Fruit fly (Drosophila melanogaster) whole organism, embryonic: ENCODE measurements around the gene Gale.

Experiments
- Aef1 ChIP-seq: fragments of 200-800 bp; sonication (Bioruptor generic); IDR thresholded peaks from 3 replicates; pipeline ENCODE4 v1.3.6; 2022; ENCODE audit warnings: missing biosample characterization, missing genetic modification characterization
- B-H2 ChIP-seq: fragments of 200-800 bp; sonication (Bioruptor generic); optimal IDR thresholded peaks from 2 replicates; lab custom pipeline; 2018; ENCODE audit warnings: missing biosample characterization, mild to moderate bottlenecking, missing genetic modification characterization
- Bgb ChIP-seq: fragments of 200-800 bp; sonication (Bioruptor generic); IDR thresholded peaks from 2 replicates; pipeline ENCODE4 v1.3.6; 2022; ENCODE audit warnings: missing biosample characterization, missing genetic modification characterization; ENCODE audit not compliant: partially characterized antibody
- CG10274 ChIP-seq: fragments of 200-800 bp; sonication (Bioruptor generic); optimal IDR thresholded peaks from 3 replicates; lab custom pipeline; 2017; ENCODE audit warnings: missing biosample characterization, mild to moderate bottlenecking, missing genetic modification characterization
- CG10462 ChIP-seq: fragments of 200-800 bp; sonication (Bioruptor generic); optimal IDR thresholded peaks from 2 replicates; lab custom pipeline; 2016; ENCODE audit warnings: missing biosample characterization, missing genetic modification characterization
- CG12391 ChIP-seq: fragments of 200-800 bp; sonication (Bioruptor generic); optimal IDR thresholded peaks from 3 replicates; lab custom pipeline; 2018; ENCODE audit warnings: missing biosample characterization, mild to moderate bottlenecking, missing genetic modification characterization, moderate library complexity
- CG13296 ChIP-seq: fragments of 200-800 bp; sonication (Bioruptor generic); optimal IDR thresholded peaks from 3 replicates; lab custom pipeline; 2018; ENCODE audit warnings: missing biosample characterization, mild to moderate bottlenecking, missing genetic modification characterization
- CG13775 ChIP-seq: fragments of 200-800 bp; sonication (Bioruptor generic); optimal IDR thresholded peaks from 3 replicates; lab custom pipeline; 2017; ENCODE audit warnings: missing biosample characterization, mild to moderate bottlenecking, missing genetic modification characterization
- CG17568 ChIP-seq: fragments of 200-800 bp; sonication (Bioruptor generic); optimal IDR thresholded peaks from 2 replicates; lab custom pipeline; 2018; ENCODE audit warnings: missing biosample characterization, mild to moderate bottlenecking, missing genetic modification characterization, moderate library complexity
- CG2120 ChIP-seq: fragments of 200-800 bp; sonication (Bioruptor generic); optimal IDR thresholded peaks from 3 replicates; lab custom pipeline; 2016; ENCODE audit warnings: missing biosample characterization, missing genetic modification characterization
- CG2875 ChIP-seq: fragments of 200-800 bp; sonication (Bioruptor generic); optimal IDR thresholded peaks from 2 replicates; lab custom pipeline; 2017; ENCODE audit warnings: missing biosample characterization, mild to moderate bottlenecking, missing genetic modification characterization, missing genetic modification reagents
- CG30403 ChIP-seq: fragments of 200-800 bp; sonication (Bioruptor generic); optimal IDR thresholded peaks from 3 replicates; lab custom pipeline; 2016; ENCODE audit warnings: missing biosample characterization, missing genetic modification characterization
- CG33557 ChIP-seq: fragments of 200-800 bp; sonication (Bioruptor generic); optimal IDR thresholded peaks from 2 replicates; lab custom pipeline; 2019; ENCODE audit warnings: missing biosample characterization, mild to moderate bottlenecking, missing genetic modification characterization, moderate library complexity
- CG6654 ChIP-seq: fragments of 200-800 bp; sonication (Bioruptor generic); optimal IDR thresholded peaks from 2 replicates; lab custom pipeline; 2017; ENCODE audit warnings: missing biosample characterization, mild to moderate bottlenecking, missing genetic modification characterization
- CG7745 ChIP-seq: fragments of 200-800 bp; sonication (Bioruptor generic); optimal IDR thresholded peaks from 2 replicates; lab custom pipeline; 2018; ENCODE audit warnings: missing biosample characterization, mild to moderate bottlenecking, missing genetic modification characterization, moderate library complexity
- CG7839 ChIP-seq: fragments of 200-800 bp; sonication (Bioruptor generic); optimal IDR thresholded peaks from 3 replicates; lab custom pipeline; 2018; ENCODE audit warnings: missing biosample characterization, mild to moderate bottlenecking, missing genetic modification characterization, moderate library complexity
- CG7987 ChIP-seq: fragments of 200-800 bp; sonication (Bioruptor generic); optimal IDR thresholded peaks from 2 replicates; lab custom pipeline; 2018; ENCODE audit warnings: missing biosample characterization, mild to moderate bottlenecking, missing genetic modification characterization, moderate library complexity
- CG8359 ChIP-seq: fragments of 200-800 bp; sonication (Bioruptor generic); optimal IDR thresholded peaks from 2 replicates; lab custom pipeline; 2017; ENCODE audit warnings: missing biosample characterization, mild to moderate bottlenecking, missing genetic modification characterization, borderline replicate concordance
- CTCF ChIP-seq: fragments of 200-800 bp; sonication (Bioruptor generic); optimal IDR thresholded peaks from 2 replicates; lab custom pipeline; 2017; ENCODE audit warnings: missing biosample characterization, mild to moderate bottlenecking, missing genetic modification characterization, moderate library complexity
- Camta ChIP-seq: fragments of 200-800 bp; sonication (Bioruptor generic); optimal IDR thresholded peaks from 2 replicates; lab custom pipeline; 2016; ENCODE audit warnings: missing biosample characterization, missing genetic modification characterization
- CrebB ChIP-seq: fragments of 200-800 bp; sonication (Bioruptor generic); optimal IDR thresholded peaks from 3 replicates; lab custom pipeline; 2018; ENCODE audit warnings: missing biosample characterization, mild to moderate bottlenecking, missing genetic modification characterization
- E2f1 ChIP-seq: fragments of 200-800 bp; sonication (Bioruptor generic); IDR thresholded peaks from 2 replicates; pipeline ENCODE4 v1.3.6; 2022; ENCODE audit warnings: missing biosample characterization, missing genetic modification characterization
- Elba2 ChIP-seq: fragments of 200-800 bp; sonication (Bioruptor generic); optimal IDR thresholded peaks from 3 replicates; lab custom pipeline; 2016; ENCODE audit warnings: missing biosample characterization, missing genetic modification characterization
- GATAe ChIP-seq: fragments of 200-800 bp; sonication (Bioruptor generic); conservative IDR thresholded peaks from 2 replicates; pipeline ENCODE4 v1.3.6; 2022; ENCODE audit warnings: missing biosample characterization, missing genetic modification characterization
- Hr51 ChIP-seq, 2 experiments: fragments of 200-800 bp; sonication (Bioruptor generic); optimal IDR thresholded peaks; 2 replicates in 1 of 2; 3 replicates in 1 of 2; lab custom pipeline; 2016 to 2018; ENCODE audit warnings: missing biosample characterization in 2 of 2, missing genetic modification characterization in 2 of 2, mild to moderate bottlenecking in 1 of 2, moderate library complexity in 1 of 2
- NC2α ChIP-seq: fragments of 200-800 bp; sonication (Bioruptor generic); optimal IDR thresholded peaks from 2 replicates; lab custom pipeline; 2016; ENCODE audit warnings: missing biosample characterization, missing genetic modification characterization
- PHDP ChIP-seq: fragments of 200-800 bp; sonication (Bioruptor generic); optimal IDR thresholded peaks from 3 replicates; lab custom pipeline; 2018; ENCODE audit warnings: missing biosample characterization, mild to moderate bottlenecking, missing genetic modification characterization, moderate library complexity
- Taf1 ChIP-seq: fragments of 200-800 bp; sonication (Bioruptor generic); IDR thresholded peaks from 2 replicates; pipeline ENCODE4 v1.3.6; 2022; ENCODE audit warnings: missing biosample characterization, missing genetic modification characterization
- Xbp1 ChIP-seq: fragments of 200-800 bp; sonication (Bioruptor generic); optimal IDR thresholded peaks from 3 replicates; lab custom pipeline; 2016; ENCODE audit warnings: missing biosample characterization, mild to moderate bottlenecking, missing genetic modification characterization
- al ChIP-seq: fragments of 200-800 bp; sonication (Bioruptor generic); IDR thresholded peaks from 2 replicates; pipeline ENCODE4 v1.3.6; 2022; ENCODE audit warnings: missing biosample characterization, missing genetic modification characterization
- caup ChIP-seq: fragments of 200-800 bp; sonication (Bioruptor generic); optimal IDR thresholded peaks from 3 replicates; lab custom pipeline; 2017; ENCODE audit warnings: missing biosample characterization, mild to moderate bottlenecking, missing genetic modification characterization, moderate library complexity; ENCODE audit not compliant: severe bottlenecking
- chn ChIP-seq: fragments of 200-800 bp; sonication (Bioruptor generic); optimal IDR thresholded peaks from 2 replicates; lab custom pipeline; 2016; ENCODE audit warnings: missing biosample characterization, missing genetic modification characterization
- exex ChIP-seq: fragments of 200-800 bp; sonication (Bioruptor generic); optimal IDR thresholded peaks from 4 replicates; lab custom pipeline; 2018; ENCODE audit warnings: missing biosample characterization, mild to moderate bottlenecking, missing genetic modification characterization, moderate library complexity
- fd3F ChIP-seq: fragments of 200-800 bp; sonication (Bioruptor generic); optimal IDR thresholded peaks from 2 replicates; lab custom pipeline; 2018; ENCODE audit warnings: missing biosample characterization, mild to moderate bottlenecking, missing genetic modification characterization, moderate library complexity
- h ChIP-seq: fragments of >200 bp; optimal IDR thresholded peaks from 2 replicates; lab custom pipeline; 2017
- inv ChIP-seq: fragments of 200-800 bp; sonication (Bioruptor generic); IDR thresholded peaks from 2 replicates; pipeline ENCODE4 v1.3.6; 2022; ENCODE audit warnings: missing biosample characterization, missing genetic modification characterization; ENCODE audit not compliant: partially characterized antibody
- jing ChIP-seq: fragments of 200-800 bp; sonication (Bioruptor generic); optimal IDR thresholded peaks from 2 replicates; lab custom pipeline; 2018; ENCODE audit warnings: missing biosample characterization, mild to moderate bottlenecking, missing genetic modification characterization
- kni ChIP-seq: fragments of 200-800 bp; sonication (Bioruptor generic); optimal IDR thresholded peaks from 3 replicates; lab custom pipeline; 2017; ENCODE audit warnings: mild to moderate bottlenecking, missing biosample characterization, missing genetic modification reagents, missing genetic modification characterization
- mld ChIP-seq: fragments of 200-800 bp; sonication (Bioruptor generic); IDR thresholded peaks from 3 replicates; pipeline ENCODE4 v1.3.6; 2022; ENCODE audit warnings: missing biosample characterization, missing genetic modification characterization; ENCODE audit not compliant: partially characterized antibody
- odd ChIP-seq: fragments of 200-800 bp; sonication (Bioruptor generic); optimal IDR thresholded peaks from 2 replicates; lab custom pipeline; 2017; ENCODE audit warnings: missing biosample characterization, mild to moderate bottlenecking, missing genetic modification characterization
- pho ChIP-seq: fragments of 200-800 bp; sonication (Bioruptor generic); optimal IDR thresholded peaks from 2 replicates; lab custom pipeline; 2016; ENCODE audit warnings: missing biosample characterization, missing genetic modification characterization
- pros ChIP-seq: fragments of 200-800 bp; sonication (Bioruptor generic); optimal IDR thresholded peaks from 3 replicates; lab custom pipeline; 2019; ENCODE audit warnings: missing biosample characterization, mild to moderate bottlenecking, missing genetic modification characterization, moderate library complexity
- psq ChIP-seq: fragments of 200-800 bp; sonication (Bioruptor generic); optimal IDR thresholded peaks from 2 replicates; lab custom pipeline; 2017; ENCODE audit warnings: missing biosample characterization, missing genetic modification characterization
- run ChIP-seq: fragments of 200-800 bp; sonication (Bioruptor generic); optimal IDR thresholded peaks from 3 replicates; lab custom pipeline; 2018; ENCODE audit warnings: missing biosample characterization, mild to moderate bottlenecking, missing genetic modification characterization
- salm ChIP-seq: fragments of 200-800 bp; sonication (Bioruptor generic); optimal IDR thresholded peaks from 2 replicates; lab custom pipeline; 2018; ENCODE audit warnings: missing biosample characterization, mild to moderate bottlenecking, missing genetic modification characterization
- sim ChIP-seq: fragments of 200-800 bp; sonication (Bioruptor generic); IDR thresholded peaks from 2 replicates; pipeline ENCODE4 v1.3.6; 2022; ENCODE audit warnings: missing biosample characterization, missing genetic modification characterization
- sisA ChIP-seq: fragments of 200-800 bp; sonication (Bioruptor generic); IDR thresholded peaks from 2 replicates; pipeline ENCODE4 v1.3.6; 2022; ENCODE audit warnings: missing biosample characterization, missing genetic modification characterization
- slbo ChIP-seq: fragments of 200-800 bp; sonication (Bioruptor generic); IDR thresholded peaks from 2 replicates; pipeline ENCODE4 v1.3.6; 2022; ENCODE audit warnings: missing biosample characterization, missing genetic modification characterization
- wek ChIP-seq: fragments of 200-800 bp; sonication (Bioruptor generic); optimal IDR thresholded peaks from 3 replicates; lab custom pipeline; 2018; ENCODE audit warnings: missing biosample characterization, mild to moderate bottlenecking, missing genetic modification characterization, moderate library complexity

Gene Gale

dm6 chr3L:621097-621967, 27.0 kb upstream of the Gale start (continued):
- TF ChIP-seq pros (GFP tag; lab: Kevin White, UChicago) (peak; percentile 73), wek (GFP tag; lab: Kevin White, UChicago) (peak; percentile 53), inv (GFP tag; lab: Robert Waterston, UW) (no peak), CrebB (tag; lab: Kevin White, UChicago) (peak; percentile 48), odd (GFP tag; lab: Kevin White, UChicago) (peak; percentile 54), E2f1 (GFP tag; lab: Robert Waterston, UW) (peak; percentile 50; the same call in 1 of the 2 replicates), mld (no peak), NC2α (GFP tag; lab: Kevin White, UChicago) (peak; percentile 52), CG13296 (GFP tag; lab: Kevin White, UChicago) (no peak), slbo (GFP tag; lab: Robert Waterston, UW) (no peak), chn (GFP tag; lab: Kevin White, UChicago) (peak; percentile 85), CG17568 (GFP tag; lab: Kevin White, UChicago) (peak; percentile 77), fd3F (GFP tag; lab: Kevin White, UChicago) (no peak), CG13775 (GFP tag; lab: Kevin White, UChicago) (peak; percentile 86), caup (GFP tag; lab: Kevin White, UChicago) (peak; percentile 13), CG30403 (GFP tag; lab: Kevin White, UChicago) (peak; percentile 82), pho (GFP tag; lab: Kevin White, UChicago) (no peak), jing (GFP tag; lab: Kevin White, UChicago) (peak; percentile 57), GATAe (GFP tag; lab: Robert Waterston, UW) (no peak), Bgb (no peak), Taf1 (GFP tag; lab: Robert Waterston, UW) (no peak), run (tag; lab: Kevin White, UChicago) (no peak), CG33557 (peak; percentile 96), Xbp1 (GFP tag; lab: Kevin White, UChicago) (peak; percentile 72), CTCF (GFP tag; lab: Kevin White, UChicago) (no peak), Hr51 (GFP tag; optimal IDR thresholded peaks at IDR 0.05; lab: Kevin White, UChicago) (peak; percentile 38 to 54), CG7745 (peak; percentile 33), h (lab: Kevin White, UChicago) (no peak), sisA (GFP tag; lab: Robert Waterston, UW) (peak; percentile 56), sim (GFP tag; lab: Robert Waterston, UW) (no peak), exex (tag; lab: Kevin White, UChicago) (no peak), Aef1 (no peak), PHDP (tag; lab: Kevin White, UChicago) (peak; percentile 61), Elba2 (GFP tag; lab: Kevin White, UChicago) (peak; percentile 87), salm (tag; lab: Kevin White, UChicago) (peak; percentile 72), B-H2 (GFP tag; lab: Kevin White, UChicago) (no peak), CG7987 (peak; percentile 11), CG2875 (GFP tag; lab: Kevin White, UChicago) (peak; percentile 79), CG7839 (tag; lab: Kevin White, UChicago) (peak; percentile 84), kni (GFP tag; lab: Kevin White, UChicago) (peak; percentile 72), CG2120 (GFP tag; lab: Kevin White, UChicago) (no peak), CG6654 (GFP tag; lab: Kevin White, UChicago) (peak; percentile 53), CG8359 (peak; percentile 85), al (GFP tag; lab: Robert Waterston, UW) (no peak), CG10274 (peak; percentile 8), psq (GFP tag; lab: Kevin White, UChicago) (peak; percentile 34), CG12391 (tag; lab: Kevin White, UChicago) (peak; percentile 86), CG10462 (GFP tag; lab: Kevin White, UChicago) (peak; percentile 63), Camta (peak; percentile 54)
